Fruit fly (Drosophila melanogaster) whole organism, embryonic: ENCODE data around the gene CG14258.
A peak's percentile ranks its signal among the peaks of the same experiment; 100 is the strongest.

Source experiments
- Adf1 ChIP-seq: fragments of 200-800 bp; sonication (Bioruptor generic); IDR thresholded peaks from 2 replicates; pipeline ENCODE4 v1.3.6; 2022; ENCODE audit warnings: missing biosample characterization, missing genetic modification characterization
- CG10979 ChIP-seq: fragments of 200-800 bp; sonication (Bioruptor generic); optimal IDR thresholded peaks from 2 replicates; lab custom pipeline; 2018; ENCODE audit warnings: missing biosample characterization, mild to moderate bottlenecking, missing genetic modification characterization, moderate library complexity
- CG11504 ChIP-seq: fragments of 200-800 bp; sonication (Bioruptor generic); optimal IDR thresholded peaks from 3 replicates; lab custom pipeline; 2019; ENCODE audit warnings: missing biosample characterization, mild to moderate bottlenecking, missing genetic modification characterization, moderate library complexity
- CG12104 ChIP-seq: fragments of 200-800 bp; sonication (Bioruptor generic); optimal IDR thresholded peaks from 3 replicates; lab custom pipeline; 2016; ENCODE audit warnings: missing biosample characterization, missing genetic modification characterization
- CG12155 ChIP-seq: fragments of 200-800 bp; sonication (Bioruptor generic); optimal IDR thresholded peaks from 3 replicates; lab custom pipeline; 2016; ENCODE audit warnings: missing biosample characterization, missing genetic modification characterization
- CG12236 ChIP-seq: fragments of 200-800 bp; sonication (Bioruptor generic); optimal IDR thresholded peaks from 2 replicates; lab custom pipeline; 2016; ENCODE audit warnings: missing biosample characterization, missing genetic modification characterization
- CG12769 ChIP-seq: fragments of 200-800 bp; sonication (Bioruptor generic); optimal IDR thresholded peaks from 2 replicates; lab custom pipeline; 2019; ENCODE audit warnings: missing biosample characterization, mild to moderate bottlenecking, missing genetic modification characterization, moderate library complexity
- CG13424 ChIP-seq: fragments of 200-800 bp; sonication (Bioruptor generic); optimal IDR thresholded peaks from 2 replicates; lab custom pipeline; 2019; ENCODE audit warnings: missing biosample characterization, mild to moderate bottlenecking, missing genetic modification characterization, moderate library complexity
- CG14860 ChIP-seq: fragments of 200-800 bp; sonication (Bioruptor generic); IDR thresholded peaks from 3 replicates; pipeline ENCODE4 v1.3.6; 2022; ENCODE audit warnings: missing biosample characterization, missing genetic modification characterization; ENCODE audit not compliant: partially characterized antibody
- CG17361 ChIP-seq: fragments of 200-800 bp; sonication (Bioruptor generic); IDR thresholded peaks from 3 replicates; pipeline ENCODE4 v1.3.6; 2022; ENCODE audit warnings: missing biosample characterization, missing genetic modification characterization
- CG1792 ChIP-seq: fragments of 200-800 bp; sonication (Bioruptor generic); optimal IDR thresholded peaks from 2 replicates; lab custom pipeline; 2016; ENCODE audit warnings: missing biosample characterization, missing genetic modification characterization
- CG3163 ChIP-seq: fragments of 200-800 bp; sonication (Bioruptor generic); optimal IDR thresholded peaks from 3 replicates; lab custom pipeline; 2016; ENCODE audit warnings: missing biosample characterization, missing genetic modification characterization
- CG6272 ChIP-seq: fragments of 200-800 bp; sonication (Bioruptor generic); IDR thresholded peaks from 2 replicates; pipeline ENCODE4 v1.3.6; 2022; ENCODE audit warnings: missing biosample characterization, missing genetic modification characterization
- CG6683 ChIP-seq: fragments of 200-800 bp; sonication (Bioruptor generic); optimal IDR thresholded peaks from 2 replicates; lab custom pipeline; 2017; ENCODE audit warnings: missing biosample characterization, mild to moderate bottlenecking, missing genetic modification characterization, missing genetic modification reagents
- CG9609 ChIP-seq: fragments of 200-800 bp; sonication (Bioruptor generic); optimal IDR thresholded peaks from 3 replicates; lab custom pipeline; 2016; ENCODE audit warnings: missing biosample characterization, missing genetic modification characterization
- CG9797 ChIP-seq: fragments of 200-800 bp; sonication (Bioruptor generic); optimal IDR thresholded peaks from 3 replicates; lab custom pipeline; 2018; ENCODE audit warnings: missing biosample characterization, mild to moderate bottlenecking, missing genetic modification characterization
- E2f2 ChIP-seq: fragments of 200-800 bp; sonication (Bioruptor generic); IDR thresholded peaks from 2 replicates; pipeline ENCODE4 v1.3.6; 2022; ENCODE audit warnings: missing biosample characterization, missing genetic modification characterization
- Fer1 ChIP-seq: fragments of 200-800 bp; sonication (Bioruptor generic); optimal IDR thresholded peaks from 2 replicates; lab custom pipeline; 2017; ENCODE audit warnings: missing biosample characterization, mild to moderate bottlenecking, missing genetic modification characterization
- Gsc ChIP-seq: fragments of 200-800 bp; sonication (Bioruptor generic); IDR thresholded peaks from 2 replicates; pipeline ENCODE4 v1.3.6; 2022; ENCODE audit warnings: missing biosample characterization, missing genetic modification characterization
- HHEX ChIP-seq: fragments of 200-800 bp; sonication (Bioruptor generic); optimal IDR thresholded peaks from 3 replicates; lab custom pipeline; 2017; ENCODE audit warnings: missing biosample characterization, mild to moderate bottlenecking, missing genetic modification characterization, missing genetic modification reagents
- HLH3B ChIP-seq: fragments of 200-800 bp; sonication (Bioruptor generic); IDR thresholded peaks from 2 replicates; pipeline ENCODE4 v1.3.6; 2022; ENCODE audit warnings: missing biosample characterization, missing genetic modification characterization
- HmgZ ChIP-seq: fragments of 200-800 bp; sonication (Bioruptor generic); optimal IDR thresholded peaks from 2 replicates; lab custom pipeline; 2018; ENCODE audit warnings: missing biosample characterization, mild to moderate bottlenecking, missing genetic modification characterization
- Hr3 ChIP-seq: fragments of 200-800 bp; sonication (Bioruptor generic); optimal IDR thresholded peaks from 3 replicates; lab custom pipeline; 2016; ENCODE audit warnings: missing biosample characterization, missing genetic modification characterization
- Hr51 ChIP-seq, 2 experiments: fragments of 200-800 bp; sonication (Bioruptor generic); optimal IDR thresholded peaks; 2 replicates in 1 of 2; 3 replicates in 1 of 2; lab custom pipeline; 2016 to 2018; ENCODE audit warnings: missing biosample characterization in 2 of 2, missing genetic modification characterization in 2 of 2, mild to moderate bottlenecking in 1 of 2, moderate library complexity in 1 of 2
- Nf-YC ChIP-seq: fragments of 200-800 bp; optimal IDR thresholded peaks from 3 replicates; lab custom pipeline; 2019; ENCODE audit warnings: missing biosample characterization, mild to moderate bottlenecking, missing genetic modification characterization, moderate library complexity
- Side ChIP-seq: fragments of 200-800 bp; sonication (Bioruptor generic); optimal IDR thresholded peaks from 2 replicates; lab custom pipeline; 2016; ENCODE audit warnings: missing biosample characterization, missing genetic modification characterization
- Sox102F ChIP-seq: fragments of 200-800 bp; sonication (Bioruptor generic); optimal IDR thresholded peaks from 2 replicates; lab custom pipeline; 2018; ENCODE audit warnings: missing biosample characterization, mild to moderate bottlenecking, missing genetic modification characterization, moderate library complexity
- Taf1 ChIP-seq: fragments of 200-800 bp; sonication (Bioruptor generic); IDR thresholded peaks from 2 replicates; pipeline ENCODE4 v1.3.6; 2022; ENCODE audit warnings: missing biosample characterization, missing genetic modification characterization
- Vsx1 ChIP-seq: fragments of 200-800 bp; sonication (Bioruptor generic); optimal IDR thresholded peaks from 2 replicates; lab custom pipeline; 2017; ENCODE audit warnings: missing biosample characterization, mild to moderate bottlenecking, missing genetic modification characterization, missing genetic modification reagents
- ac ChIP-seq: fragments of 200-800 bp; sonication (Bioruptor generic); optimal IDR thresholded peaks from 3 replicates; lab custom pipeline; 2017; ENCODE audit warnings: missing biosample characterization, mild to moderate bottlenecking, missing genetic modification characterization
- bab2 ChIP-seq: fragments of 200-800 bp; sonication (Bioruptor generic); optimal IDR thresholded peaks from 2 replicates; lab custom pipeline; 2016; ENCODE audit warnings: missing biosample characterization, missing genetic modification characterization
- bcd ChIP-seq: fragments of 200-800 bp; sonication (Bioruptor generic); optimal IDR thresholded peaks from 2 replicates; lab custom pipeline; 2017; ENCODE audit warnings: missing biosample characterization, mild to moderate bottlenecking, missing genetic modification characterization
- bsh ChIP-seq, 2 experiments: fragments of 200-800 bp; sonication (Bioruptor generic); optimal IDR thresholded peaks; 2 replicates each; lab custom pipeline; 2017 to 2018; ENCODE audit warnings: mild to moderate bottlenecking in 2 of 2, missing biosample characterization in 2 of 2, missing genetic modification characterization in 2 of 2, moderate library complexity in 1 of 2
- crp ChIP-seq, 2 experiments: fragments of 200-800 bp; sonication (Bioruptor generic); optimal IDR thresholded peaks; 2 replicates in 1 of 2; 3 replicates in 1 of 2; lab custom pipeline; 2017; ENCODE audit warnings: missing biosample characterization in 2 of 2, missing genetic modification characterization in 2 of 2, mild to moderate bottlenecking in 1 of 2, moderate library complexity in 1 of 2
- gro ChIP-seq: fragments of 200-800 bp; sonication (Bioruptor generic); optimal IDR thresholded peaks from 2 replicates; lab custom pipeline; 2016; ENCODE audit warnings: missing biosample characterization, missing genetic modification characterization
- jigr1 ChIP-seq: fragments of 200-800 bp; sonication (Bioruptor generic); IDR thresholded peaks from 3 replicates; pipeline ENCODE4 v1.3.6; 2022; ENCODE audit warnings: missing biosample characterization, missing genetic modification characterization
- jing ChIP-seq: fragments of 200-800 bp; sonication (Bioruptor generic); optimal IDR thresholded peaks from 2 replicates; lab custom pipeline; 2018; ENCODE audit warnings: missing biosample characterization, mild to moderate bottlenecking, missing genetic modification characterization
- maf-S ChIP-seq: fragments of 200-800 bp; sonication (Bioruptor generic); optimal IDR thresholded peaks from 2 replicates; lab custom pipeline; 2016; ENCODE audit warnings: missing biosample characterization, missing genetic modification characterization
- pan ChIP-seq, 4 experiments: fragments of >200 bp in 3 of 4; fragments of 200-800 bp in 1 of 4; sonication (Bioruptor generic) in 1 of 4; optimal IDR thresholded peaks in 3 of 4; IDR thresholded peaks in 1 of 4; 2 replicates each; pipeline versions ENCODE4 v1.3.6 to Lab custom; 2017 to 2022; ENCODE audit warnings: missing biosample characterization in 2 of 4, missing genetic modification characterization in 2 of 4, mixed read lengths in 1 of 4
- prd ChIP-seq, 3 experiments: fragments of >200 bp in 2 of 3; fragments of 200-800 bp in 1 of 3; sonication (Bioruptor generic) in 1 of 3; optimal IDR thresholded peaks in 2 of 3; IDR thresholded peaks in 1 of 3; 2 replicates in 2 of 3; 3 replicates in 1 of 3; pipeline versions ENCODE4 v1.3.6 to Lab custom; 2017 to 2022; ENCODE audit warnings: missing biosample characterization in 1 of 3, missing genetic modification characterization in 1 of 3
- psq ChIP-seq: fragments of 200-800 bp; sonication (Bioruptor generic); optimal IDR thresholded peaks from 2 replicates; lab custom pipeline; 2017; ENCODE audit warnings: missing biosample characterization, missing genetic modification characterization
- repo ChIP-seq: fragments of 200-800 bp; sonication (Bioruptor generic); optimal IDR thresholded peaks from 2 replicates; lab custom pipeline; 2016; ENCODE audit warnings: missing biosample characterization, missing genetic modification characterization
- sd ChIP-seq: fragments of 200-800 bp; sonication (Bioruptor generic); optimal IDR thresholded peaks from 3 replicates; lab custom pipeline; 2018; ENCODE audit warnings: missing biosample characterization, mild to moderate bottlenecking, missing genetic modification characterization, moderate library complexity
- sob ChIP-seq: fragments of 200-800 bp; sonication (Bioruptor generic); IDR thresholded peaks from 2 replicates; pipeline ENCODE4 v1.3.6; 2022; ENCODE audit warnings: missing biosample characterization, missing genetic modification characterization
- sr ChIP-seq: fragments of 200-800 bp; sonication (Bioruptor generic); IDR thresholded peaks from 3 replicates; pipeline ENCODE4 v1.3.6; 2022; ENCODE audit warnings: missing biosample characterization, missing genetic modification characterization
- tll ChIP-seq, 2 experiments: fragments of 200-800 bp in 1 of 2; fragments of >200 bp in 1 of 2; sonication (Bioruptor generic) in 1 of 2; optimal IDR thresholded peaks; 2 replicates each; lab custom pipeline; 2017 to 2019; ENCODE audit warnings: missing biosample characterization in 2 of 2, missing genetic modification characterization in 2 of 2, mild to moderate bottlenecking in 1 of 2, moderate library complexity in 1 of 2
- toy ChIP-seq: fragments of 200-800 bp; sonication (Bioruptor generic); IDR thresholded peaks from 2 replicates; pipeline ENCODE4 v1.3.6; 2022; ENCODE audit warnings: missing biosample characterization, missing genetic modification characterization
- tup ChIP-seq: fragments of 200-800 bp; sonication (Bioruptor generic); optimal IDR thresholded peaks from 2 replicates; lab custom pipeline; 2016; ENCODE audit warnings: missing biosample characterization, mild to moderate bottlenecking, missing genetic modification characterization, moderate library complexity
- wdn ChIP-seq: fragments of 200-800 bp; sonication (Bioruptor generic); IDR thresholded peaks from 2 replicates; pipeline ENCODE4 v1.3.6; 2022; ENCODE audit warnings: missing biosample characterization, missing genetic modification characterization

CG14258 gene

dm6 chr3R:27131408-27131807 is 38.5 kb downstream of the CG14258 start (continued):
- TF ChIP-seq HmgZ = peak; percentile 54
- TF ChIP-seq CG6272 = no peak
- TF ChIP-seq repo (GFP tag; lab: Kevin White, UChicago) = no peak
- no peak for TF ChIP-seq CG9609 (GFP tag; lab: Kevin White, UChicago)
- TF ChIP-seq jing (GFP tag; lab: Kevin White, UChicago) = no peak
- TF ChIP-seq Gsc (GFP tag; lab: Robert Waterston, UW) = no peak
- TF ChIP-seq sob (GFP tag; lab: Robert Waterston, UW) = peak; percentile 47; the same call in 1 of the 2 replicates
- peak; percentile 64 for TF ChIP-seq Side (GFP tag; lab: Kevin White, UChicago)
- TF ChIP-seq maf-S = peak; percentile 16
- TF ChIP-seq tup (GFP tag; lab: Kevin White, UChicago) = peak; percentile 4
- TF ChIP-seq CG14860 (GFP tag; lab: Robert Waterston, UW) = no peak
- no peak for TF ChIP-seq psq (GFP tag; lab: Kevin White, UChicago)
- no peak for TF ChIP-seq ac (GFP tag; lab: Kevin White, UChicago)
- TF ChIP-seq CG10979 (tag; lab: Kevin White, UChicago) = no peak
- TF ChIP-seq Taf1 (GFP tag; lab: Robert Waterston, UW) = peak; percentile 42; the same call in 1 of the 2 replicates
- peak; percentile 67 for TF ChIP-seq HHEX
- TF ChIP-seq toy = peak; percentile 56; the same call in 1 of the 2 replicates
- no peak for TF ChIP-seq prd (optimal IDR thresholded peaks at IDR 0.05; lab: Kevin White, UChicago)
- no peak for TF ChIP-seq prd (GFP tag; IDR thresholded peaks at IDR 0.05; lab: Robert Waterston, UW)
- peak; percentile 71 for TF ChIP-seq Vsx1 (GFP tag; lab: Kevin White, UChicago)
- peak; percentile 15 for TF ChIP-seq CG1792 (GFP tag; lab: Kevin White, UChicago)
- peak; percentile 31; the same call in 1 of the 2 replicates for TF ChIP-seq HLH3B (GFP tag; lab: Robert Waterston, UW)
- no peak for TF ChIP-seq tll (GFP tag; optimal IDR thresholded peaks at IDR 0.05; lab: Kevin White, UChicago)
- TF ChIP-seq CG12236 (GFP tag; lab: Kevin White, UChicago) = no peak
- TF ChIP-seq Sox102F = peak; percentile 33
- no peak for TF ChIP-seq E2f2
- no peak for TF ChIP-seq CG12104 (GFP tag; lab: Kevin White, UChicago)
- TF ChIP-seq CG12155 (GFP tag; lab: Kevin White, UChicago) = no peak
- no peak; the same call in 1 of the 2 replicates for TF ChIP-seq Adf1 (GFP tag; lab: Robert Waterston, UW)
- no peak for TF ChIP-seq jigr1 (GFP tag; lab: Robert Waterston, UW)
- no peak for TF ChIP-seq bsh (GFP tag; optimal IDR thresholded peaks at IDR 0.05; lab: Kevin White, UChicago)
- peak; percentile 49 for TF ChIP-seq CG6683
- no peak for TF ChIP-seq wdn (GFP tag; lab: Robert Waterston, UW)
- TF ChIP-seq CG17361 (GFP tag; lab: Robert Waterston, UW) = no peak
- peak; percentile 73 for TF ChIP-seq gro
- peak; percentile 18 for TF ChIP-seq CG13424 (tag; lab: Kevin White, UChicago)
- peak; percentile 35 for TF ChIP-seq bcd
- peak in 1 of 2 experiments; percentile 23 for TF ChIP-seq Hr51 (GFP tag; optimal IDR thresholded peaks at IDR 0.05; lab: Kevin White, UChicago)
- no peak for TF ChIP-seq Nf-YC
- peak; percentile 19 for TF ChIP-seq CG3163
- TF ChIP-seq pan (optimal IDR thresholded peaks at IDR 0.05; lab: Kevin White, UChicago) = no peak
- TF ChIP-seq pan (GFP tag; optimal IDR thresholded peaks at IDR 0.05 in 1 of 2, IDR thresholded peaks at IDR 0.05 in 1 of 2) = peak in 1 of 2 experiments; percentile 52
- TF ChIP-seq sd (tag; lab: Kevin White, UChicago) = peak; percentile 7
- TF ChIP-seq CG11504 (tag; lab: Kevin White, UChicago) = no peak
- TF ChIP-seq Hr3 (GFP tag; lab: Kevin White, UChicago) = no peak
- no peak for TF ChIP-seq CG9797
- TF ChIP-seq crp (GFP tag; optimal IDR thresholded peaks at IDR 0.05; lab: Kevin White, UChicago) = no peak
- TF ChIP-seq sr = no peak
- peak; percentile 28 for TF ChIP-seq bab2 (GFP tag; lab: Kevin White, UChicago)
- TF ChIP-seq Fer1 = peak; percentile 78
- TF ChIP-seq CG12769 = peak; percentile 89
